Fruit fly (Drosophila melanogaster): ENCODE results near the gene shep.

The shep gene

dm6 chr3L:5188402-5188801 lies 89.3 kb downstream of the shep start (continued):
- TF ChIP-seq CG7786 (GFP tag; optimal IDR thresholded peaks at IDR 0.05) (peak; percentile 1), Hr51 (GFP tag; optimal IDR thresholded peaks at IDR 0.05) (peak in 1 of 2 experiments; percentile 39), CG9437 (GFP tag; optimal IDR thresholded peaks at IDR 0.05) (peak; percentile 0), toy (GFP tag; IDR thresholded peaks at IDR 0.05) (no peak), gce (GFP tag; IDR thresholded peaks at IDR 0.05) (no peak), CG13624 (GFP tag; optimal IDR thresholded peaks at IDR 0.05) (no peak), pnt (GFP tag; optimal IDR thresholded peaks at IDR 0.05) (no peak), CG7556 (GFP tag; optimal IDR thresholded peaks at IDR 0.05) (no peak), sisA (GFP tag; IDR thresholded peaks at IDR 0.05) (0 out of 2 replicates have a peak, but pooled peaks have one; percentile 12), Antp (GFP tag; optimal IDR thresholded peaks at IDR 0.05) (no peak), CG12104 (GFP tag; optimal IDR thresholded peaks at IDR 0.05) (peak; percentile 1), NK7.1 (GFP tag; optimal IDR thresholded peaks at IDR 0.05) (peak; percentile 8), dmrt99B (tag; optimal IDR thresholded peaks at IDR 0.05) (peak; percentile 18), sna (GFP tag; IDR thresholded peaks at IDR 0.05; ENCODE audit: partially characterized antibody) (no peak), CG9727 (GFP tag; optimal IDR thresholded peaks at IDR 0.05) (peak; percentile 19), MESR4 (GFP tag; optimal IDR thresholded peaks at IDR 0.05) (no peak), tup (GFP tag; optimal IDR thresholded peaks at IDR 0.05) (no peak), phol (tag; optimal IDR thresholded peaks at IDR 0.05) (peak; percentile 54), Oli (tag; optimal IDR thresholded peaks at IDR 0.05) (peak; percentile 57), ranshi (GFP tag; IDR thresholded peaks at IDR 0.05) (peak; percentile 30; the same call in 1 of the 2 replicates), lola (GFP tag; optimal IDR thresholded peaks at IDR 0.05) (peak in 1 of 3 experiments; percentile 27), usp (GFP tag; optimal IDR thresholded peaks at IDR 0.05) (no peak), dimm (GFP tag; IDR thresholded peaks at IDR 0.05) (no peak), Ets97D (GFP tag; optimal IDR thresholded peaks at IDR 0.05) (no peak), unpg (GFP tag; optimal IDR thresholded peaks at IDR 0.05) (peak; percentile 31), CG2712 (tag; optimal IDR thresholded peaks at IDR 0.05) (no peak), mirr (GFP tag; optimal IDR thresholded peaks at IDR 0.05) (no peak), ham (GFP tag; IDR thresholded peaks at IDR 0.05) (no peak), ftz-f1 (GFP tag; optimal IDR thresholded peaks at IDR 0.05) (no peak), Dad (GFP tag; optimal IDR thresholded peaks at IDR 0.05) (no peak), ind (GFP tag; optimal IDR thresholded peaks at IDR 0.05) (peak; percentile 0), CG2202 (tag; optimal IDR thresholded peaks at IDR 0.05) (no peak), tio (GFP tag; optimal IDR thresholded peaks at IDR 0.05) (peak; percentile 43), kah (GFP tag; optimal IDR thresholded peaks at IDR 0.05) (no peak), gcm (GFP tag; optimal IDR thresholded peaks at IDR 0.05) (peak; percentile 28), cas (GFP tag; IDR thresholded peaks at IDR 0.05) (no peak), Drgx (GFP tag; IDR thresholded peaks at IDR 0.05) (0 out of 2 replicates have a peak, but pooled peaks have one; percentile 9), Sox102F (GFP tag; optimal IDR thresholded peaks at IDR 0.05) (peak; percentile 48), seq (GFP tag; IDR thresholded peaks at IDR 0.05) (0 out of 2 replicates have a peak, but pooled peaks have one; percentile 27), CG7372 (GFP tag; IDR thresholded peaks at IDR 0.05) (no peak), stc (GFP tag; IDR thresholded peaks at IDR 0.05) (no peak), CG4282 (GFP tag; optimal IDR thresholded peaks at IDR 0.05) (no peak), CG30403 (GFP tag; optimal IDR thresholded peaks at IDR 0.05) (peak; percentile 10), HmgD (GFP tag; optimal IDR thresholded peaks at IDR 0.05) (no peak), bsh (GFP tag; optimal IDR thresholded peaks at IDR 0.05) (peak; percentile 33 to 53), CG11398 (GFP tag; optimal IDR thresholded peaks at IDR 0.05) (no peak), CG18011 (GFP tag; optimal IDR thresholded peaks at IDR 0.05) (peak; percentile 6), Myb (GFP tag; optimal IDR thresholded peaks at IDR 0.05) (no peak), Ravus (GFP tag; IDR thresholded peaks at IDR 0.05) (no peak), CG12155 (GFP tag; optimal IDR thresholded peaks at IDR 0.05) (peak; percentile 27), CG1602 (GFP tag; optimal IDR thresholded peaks at IDR 0.05) (peak; percentile 18)

All from whole organism, embryonic.